Worm (Caenorhabditis elegans): ENCODE data around the gene F45D11.14.
"Not testable (repeated sequence)": the region's sequence is repeated elsewhere in the genome, so short reads cannot be mapped to it uniquely, and the experiment has no call there.

F45D11.14 gene

DNA sequence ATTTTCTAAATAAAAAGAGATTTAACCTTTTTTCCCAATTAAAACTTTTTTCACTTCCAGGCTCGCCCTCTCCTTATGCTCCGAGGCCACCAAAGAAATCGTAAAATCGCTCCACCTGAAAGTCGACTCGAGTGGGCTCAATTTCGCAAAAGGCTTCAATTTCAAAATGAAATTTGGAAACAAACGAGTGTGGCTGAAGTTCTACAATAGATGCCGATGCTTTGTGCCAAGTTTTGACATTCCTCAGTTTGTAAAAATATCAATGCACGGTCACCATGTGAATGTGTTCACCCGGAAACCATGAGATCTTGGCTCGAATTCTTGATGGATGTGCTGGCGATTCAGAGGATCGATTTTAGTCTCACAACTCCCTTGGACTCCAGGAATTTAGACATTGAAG lies 20.4 kb upstream of the F45D11.14 start, which contains the start of gene M01D1.12 (continued):
- no peak for TF ChIP-seq zfp-2 (tag; optimal IDR thresholded peaks at IDR 0.05)

- not testable (repeated sequence) for TF ChIP-seq ceh-62 (tag; optimal IDR thresholded peaks at IDR 0.05); dmd-6 (GFP tag; IDR thresholded peaks at IDR 0.05); mdl-1 (tag; optimal IDR thresholded peaks at IDR 0.05)
Measured at ce11 chrII:1024684-1025083, 18.4 kb upstream of the F45D11.14 start, which contains the start of gene btb-11. TSS of gene btb-11 (minus strand) at chrII:1024784.

- no peak for TF ChIP-seq ztf-11 (tag; optimal IDR thresholded peaks at IDR 0.05)
- no peak for TF ChIP-seq F44E2.7 (GFP tag; IDR thresholded peaks at IDR 0.05)
- TF ChIP-seq dmd-9 (GFP tag; IDR thresholded peaks at IDR 0.05): no peak
Measured at ce11 chrII:1001351-1001750, 4.9 kb downstream of the F45D11.14 start, which contains the start of the genes fbxb-30 and F45D11.5. TSS of gene fbxb-30 (minus strand) at chrII:1001451. TSS of gene F45D11.5 (plus strand) at chrII:1001702.

DNA sequence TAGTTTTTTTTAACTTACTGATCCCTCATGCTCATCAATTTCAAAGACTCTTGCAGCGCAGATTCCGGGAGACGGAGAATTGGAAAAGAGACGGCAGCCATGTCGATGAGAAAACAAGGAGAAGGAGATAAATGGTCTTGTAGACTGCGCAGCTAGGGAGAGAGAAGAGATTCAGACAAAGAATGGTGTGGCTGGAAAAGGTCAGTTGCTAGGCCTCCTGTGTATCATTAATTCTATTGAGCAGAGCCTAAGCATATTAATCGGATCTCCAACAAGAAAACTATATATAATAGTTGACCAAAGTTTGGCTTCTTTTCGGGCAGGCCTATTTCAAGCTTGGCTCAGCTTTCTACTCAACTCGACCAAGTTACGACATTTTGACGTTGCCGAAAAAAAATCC lies 6.8 kb downstream of the F45D11.14 start, which contains the start of gene fbxb-29:
Gene fbxb-29 (minus strand): TSS at position 101 of the 400 bp plus-strand sequence.
- no peak for TF ChIP-seq ama-1 (optimal IDR thresholded peaks at IDR 0.05)

DNA sequence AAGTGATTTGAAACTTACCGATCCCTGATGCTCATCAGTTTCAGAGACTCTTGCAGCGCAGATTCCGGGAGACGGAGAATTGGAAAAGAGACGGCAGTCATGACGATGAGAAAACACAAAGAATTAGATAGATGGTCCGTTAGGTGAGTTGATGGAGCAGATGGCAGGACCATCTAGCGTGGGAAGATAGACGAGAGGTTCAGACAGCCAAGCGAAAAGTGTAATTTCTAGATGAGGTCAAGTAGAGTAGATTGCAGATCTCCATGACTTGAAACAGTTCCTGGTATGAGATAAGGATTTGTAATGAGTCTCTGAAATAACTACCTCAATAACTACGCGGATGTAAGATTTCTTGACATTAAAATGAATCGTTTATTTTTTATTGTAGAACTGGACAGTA lies 10.2 kb downstream of the F45D11.14 start, which contains the start of gene F45D11.11:
Gene F45D11.11 (minus strand): TSS at position 101 of the 400 bp plus-strand sequence.
- TF ChIP-seq hmg-1.1 (GFP tag; IDR thresholded peaks at IDR 0.05); ztf-11 (tag; optimal IDR thresholded peaks at IDR 0.05); lin-1 (GFP tag; IDR thresholded peaks at IDR 0.05): not testable (repeated sequence)

DNA sequence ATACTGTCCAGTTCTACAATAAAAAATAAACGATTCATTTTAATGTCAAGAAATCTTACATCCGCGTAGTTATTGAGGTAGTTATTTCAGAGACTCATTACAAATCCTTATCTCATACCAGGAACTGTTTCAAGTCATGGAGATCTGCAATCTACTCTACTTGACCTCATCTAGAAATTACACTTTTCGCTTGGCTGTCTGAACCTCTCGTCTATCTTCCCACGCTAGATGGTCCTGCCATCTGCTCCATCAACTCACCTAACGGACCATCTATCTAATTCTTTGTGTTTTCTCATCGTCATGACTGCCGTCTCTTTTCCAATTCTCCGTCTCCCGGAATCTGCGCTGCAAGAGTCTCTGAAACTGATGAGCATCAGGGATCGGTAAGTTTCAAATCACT lies 12.0 kb downstream of the F45D11.14 start, which contains the start of gene F45D11.7:
Gene F45D11.7 (plus strand): TSS at position 301 of the 400 bp plus-strand sequence.
- TF ChIP-seq lim-7 (GFP tag; IDR thresholded peaks at IDR 0.05); nhr-28 (tag; optimal IDR thresholded peaks at IDR 0.05); zip-2 (tag; optimal IDR thresholded peaks at IDR 0.05): not testable (repeated sequence)

- no peak for TF ChIP-seq daf-8 (GFP tag; IDR thresholded peaks at IDR 0.05)
- no peak for TF ChIP-seq ctbp-1 (GFP tag; IDR thresholded peaks at IDR 0.05)
- no peak for TF ChIP-seq Y5F2A.4 (GFP tag; optimal IDR thresholded peaks at IDR 0.05)
- TF ChIP-seq set-16 (GFP tag; IDR thresholded peaks at IDR 0.05): no peak
Measured at ce11 chrII:991300-991699, 15.0 kb downstream of the F45D11.14 start, which contains the start of gene fbxc-42. TSS of gene fbxc-42 (plus strand) at chrII:991600.

- TF ChIP-seq pha-4 (GFP tag; IDR thresholded peaks at IDR 0.05) (no peak), pha-4 (tag; optimal IDR thresholded peaks at IDR 0.05) (no peak), ces-1 (GFP tag; optimal IDR thresholded peaks at IDR 0.05) (no peak), ceh-62 (tag; optimal IDR thresholded peaks at IDR 0.05) (no peak), mep-1 (tag; optimal IDR thresholded peaks at IDR 0.05) (no peak), ceh-20 (GFP tag; IDR thresholded peaks at IDR 0.05) (no peak), ztf-11 (tag; optimal IDR thresholded peaks at IDR 0.05) (no peak), D1046.2 (GFP tag; IDR thresholded peaks at IDR 0.05) (no peak), ZK337.2 (GFP tag; IDR thresholded peaks at IDR 0.05) (no peak), hlh-30 (tag; optimal IDR thresholded peaks at IDR 0.05; ENCODE audit: insufficient read depth) (no peak), lsy-2 (tag; optimal IDR thresholded peaks at IDR 0.05) (no peak), T20F7.1 (GFP tag; optimal IDR thresholded peaks at IDR 0.05) (no peak), ctbp-1 (GFP tag; IDR thresholded peaks at IDR 0.05) (no peak), Y105C5A.15 (GFP tag; IDR thresholded peaks at IDR 0.05) (no peak), dmd-9 (GFP tag; IDR thresholded peaks at IDR 0.05) (no peak), ama-1 (optimal IDR thresholded peaks at IDR 0.05) (no peak), hlh-11 (tag; optimal IDR thresholded peaks at IDR 0.05) (no peak), madf-5 (GFP tag; IDR thresholded peaks at IDR 0.05) (no peak), lim-7 (GFP tag; IDR thresholded peaks at IDR 0.05) (no peak), hmg-1.1 (GFP tag; IDR thresholded peaks at IDR 0.05) (no peak)
Measured at ce11 chrII:988437-988836, 17.8 kb downstream of the F45D11.14 start, which contains the start of gene fbxc-39. TSS of gene fbxc-39 (plus strand) at chrII:988737.

All from whole organism, L4 larva.